Comparison of ENCODE assay signal across 2 worm cellular contexts in genomic region chrII:7938078-7938477, ce11.
TF ChIP-seq lines count a peak whose summit lies in the region.

Gene ZK669.2 (minus strand): TSS chrII:7938178.

TF ChIP-seq in whole organism, L1 larva, 84 proteins besides CTCF, POLR2A, EP300 and RAD21:
- peak; percentile 81 for TF ChIP-seq blmp-1 (tag; optimal IDR thresholded peaks at IDR 0.05; lab: Kevin White, UChicago)
- TF ChIP-seq lin-14 (GFP tag; optimal IDR thresholded peaks at IDR 0.05; lab: Kevin White, UChicago) = peak; percentile 18
- TF ChIP-seq elt-3 (tag; optimal IDR thresholded peaks at IDR 0.05; lab: Kevin White, UChicago) = peak in 1 of 6 experiments; percentile 26
- TF ChIP-seq ceh-8 (GFP tag; optimal IDR thresholded peaks at IDR 0.05; lab: Kevin White, UChicago) = no peak

TF ChIP-seq in whole organism, L3 larva, 47 proteins besides CTCF, POLR2A, EP300 and RAD21:
- no peak for TF ChIP-seq fos-1 (tag; optimal IDR thresholded peaks at IDR 0.05; lab: Kevin White, UChicago)
- TF ChIP-seq nhr-23 (tag; optimal IDR thresholded peaks at IDR 0.05; lab: Kevin White, UChicago) = peak; percentile 31
- no peak for TF ChIP-seq fkh-10 (GFP tag; optimal IDR thresholded peaks at IDR 0.05; lab: Kevin White, UChicago)
